Worm (Caenorhabditis elegans): ENCODE results near the gene lips-15.

DNA sequence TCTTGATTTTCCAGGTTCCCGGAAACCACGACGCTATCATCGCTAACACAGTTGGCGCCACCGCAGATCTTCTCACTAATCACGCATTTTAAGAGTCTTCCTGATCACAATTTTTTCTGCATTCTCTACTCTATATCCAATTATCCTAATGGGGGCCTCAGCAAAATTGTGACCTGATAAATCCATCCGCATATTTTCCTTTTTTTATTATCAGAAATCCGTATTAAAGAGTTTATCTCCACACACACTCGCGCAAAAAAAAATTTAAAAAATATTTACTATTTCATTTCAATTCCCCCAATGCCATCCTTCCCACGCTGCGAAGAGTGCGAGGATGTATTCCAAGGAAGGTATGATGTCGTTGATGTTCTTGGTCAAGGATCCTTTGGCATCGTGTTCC, 2.7 kb downstream of the lips-15 start, which contains the start of gene Y38E10A.8:
- TF ChIP-seq sea-1 (GFP tag; conservative IDR thresholded peaks at IDR 0.05), result no peak
- no peak for TF ChIP-seq ama-1 (optimal IDR thresholded peaks at IDR 0.05)
- no peak for TF ChIP-seq F13C5.2 (tag; optimal IDR thresholded peaks at IDR 0.05)
- TF ChIP-seq ets-7 (tag; optimal IDR thresholded peaks at IDR 0.05), result no peak
- TF ChIP-seq B0310.2 (tag; optimal IDR thresholded peaks at IDR 0.05), result no peak
